Worm (Caenorhabditis elegans): ENCODE data around the gene fut-6.
"Not testable (repeated sequence)": the region's sequence is repeated elsewhere in the genome, so short reads cannot be mapped to it uniquely, and the experiment has no call there.

fut-6 gene

DNA sequence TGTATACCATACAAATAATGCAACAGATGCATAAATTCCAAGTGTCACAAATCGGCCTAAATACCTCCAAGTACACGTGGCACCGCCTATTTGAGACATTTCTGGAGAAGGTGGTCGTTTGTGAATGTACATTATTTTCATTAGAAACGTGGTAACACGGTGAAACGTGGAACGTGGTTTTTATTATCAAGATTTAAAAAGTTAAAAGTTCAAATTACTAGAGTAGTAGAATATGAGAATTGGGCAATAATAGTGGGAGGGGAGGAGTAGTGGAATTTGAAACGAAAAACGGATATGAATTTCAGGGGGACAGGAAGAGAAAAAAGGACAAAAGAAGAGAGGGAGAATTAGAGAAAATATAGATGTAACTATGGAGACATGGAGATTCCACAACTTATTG, at the start of gene fut-6:
TSS of gene fut-6 (minus strand) at position 101 of the 400 bp plus-strand sequence.
- TF ChIP-seq mbf-1 (tag; optimal IDR thresholded peaks at IDR 0.05) (no peak), lin-39 (tag; optimal IDR thresholded peaks at IDR 0.05) (no peak), F13H6.1 (tag; optimal IDR thresholded peaks at IDR 0.05) (no peak), ztf-1 (GFP tag; conservative IDR thresholded peaks at IDR 0.05) (no peak), lsy-2 (tag; optimal IDR thresholded peaks at IDR 0.05) (no peak), ztf-11 (tag; optimal IDR thresholded peaks at IDR 0.05) (no peak), unc-62 (GFP tag; optimal IDR thresholded peaks at IDR 0.05) (no peak), nhr-23 (tag; optimal IDR thresholded peaks at IDR 0.05) (no peak), mdl-1 (tag; optimal IDR thresholded peaks at IDR 0.05) (no peak), nhr-129 (tag; optimal IDR thresholded peaks at IDR 0.05) (no peak), ama-1 (optimal IDR thresholded peaks at IDR 0.05) (no peak)

DNA sequence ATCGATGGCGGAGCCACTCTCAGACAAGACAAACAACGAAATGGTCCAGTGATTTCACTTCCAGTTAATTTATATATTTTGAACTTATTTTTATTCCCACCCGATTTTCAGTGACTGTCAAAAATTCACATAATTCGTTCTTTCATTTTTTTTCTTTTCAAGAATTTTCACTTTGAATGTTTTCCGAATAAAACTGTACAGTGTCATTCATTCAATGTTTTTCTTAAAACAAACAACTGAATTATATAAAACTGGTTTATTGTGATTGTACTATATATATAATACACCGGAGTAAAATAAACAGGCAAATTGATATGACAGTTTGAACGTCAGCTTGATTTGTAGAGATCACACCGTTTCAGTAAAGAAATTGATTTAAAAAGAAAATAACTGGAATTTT, 47.3 kb upstream of the fut-6 start:
- TF ChIP-seq unc-55 (GFP tag; optimal IDR thresholded peaks at IDR 0.05) (no peak), elt-3 (tag; optimal IDR thresholded peaks at IDR 0.05) (no peak), sma-3 (GFP tag; optimal IDR thresholded peaks at IDR 0.05) (no peak), nhr-6 (tag; optimal IDR thresholded peaks at IDR 0.05) (no peak), ceh-82 (tag; optimal IDR thresholded peaks at IDR 0.05) (no peak), ZK546.5 (tag; optimal IDR thresholded peaks at IDR 0.05) (no peak), nhr-129 (tag; optimal IDR thresholded peaks at IDR 0.05) (no peak)

DNA sequence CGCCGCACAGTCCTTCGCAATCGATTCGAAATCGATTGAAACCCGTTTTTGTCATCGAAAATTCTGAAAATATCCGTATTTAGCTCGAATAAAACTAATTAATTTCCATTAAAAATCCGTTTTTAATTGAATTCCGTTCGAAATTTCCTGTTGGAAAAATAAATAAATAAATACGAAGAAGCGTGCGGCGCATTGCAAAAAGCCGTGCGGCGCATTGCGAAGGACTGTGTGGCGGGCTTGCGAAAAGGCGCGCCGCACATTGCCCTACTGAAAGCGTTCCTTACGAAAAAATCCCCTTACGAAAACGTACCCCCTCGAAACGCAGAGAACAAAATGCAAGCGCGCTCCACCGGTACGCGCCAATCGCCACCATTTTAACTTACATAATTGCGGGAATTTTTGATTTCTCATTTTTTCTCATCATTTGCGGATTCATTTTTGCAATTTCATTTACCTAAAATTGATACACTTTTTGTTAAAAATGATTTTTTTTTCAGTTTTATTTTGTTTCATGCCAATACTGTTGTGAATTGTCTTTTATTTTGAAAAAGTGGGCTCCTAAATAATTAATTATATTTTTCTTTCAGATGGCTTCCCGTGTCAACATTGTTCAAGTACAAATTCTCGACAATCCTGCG, 45.9 kb upstream of the fut-6 start, which contains the start of gene unc-85:
TSS of gene unc-85 (plus strand) at position 588 of the 638 bp plus-strand sequence.
- TF ChIP-seq nhr-21 (tag; optimal IDR thresholded peaks at IDR 0.05) (peak; percentile 17), gmeb-1 (tag; optimal IDR thresholded peaks at IDR 0.05) (peak; percentile 58), crh-2 (tag; optimal IDR thresholded peaks at IDR 0.05) (peak; percentile 73), unc-55 (GFP tag; optimal IDR thresholded peaks at IDR 0.05) (peak; percentile 69), sma-3 (GFP tag; optimal IDR thresholded peaks at IDR 0.05) (peak; percentile 78), nhr-6 (tag; optimal IDR thresholded peaks at IDR 0.05) (peak; percentile 22), lin-11 (tag; optimal IDR thresholded peaks at IDR 0.05) (peak; percentile 23), sma-9 (GFP tag; optimal IDR thresholded peaks at IDR 0.05) (peak; percentile 22), F13H6.1 (tag; optimal IDR thresholded peaks at IDR 0.05) (peak; percentile 80), C34F6.9 (tag; optimal IDR thresholded peaks at IDR 0.05) (peak; percentile 62), mdl-1 (tag; optimal IDR thresholded peaks at IDR 0.05) (peak in 1 of 2 experiments; percentile 44), nhr-25 (tag; optimal IDR thresholded peaks at IDR 0.05) (peak; percentile 69), lin-13 (GFP tag; optimal IDR thresholded peaks at IDR 0.05) (peak; percentile 65), nhr-129 (tag; optimal IDR thresholded peaks at IDR 0.05) (peak; percentile 71), lsy-2 (tag; optimal IDR thresholded peaks at IDR 0.05) (peak; percentile 66 to 89)
- not testable (repeated sequence) for TF ChIP-seq sma-9 (tag; optimal IDR thresholded peaks at IDR 0.05)

DNA sequence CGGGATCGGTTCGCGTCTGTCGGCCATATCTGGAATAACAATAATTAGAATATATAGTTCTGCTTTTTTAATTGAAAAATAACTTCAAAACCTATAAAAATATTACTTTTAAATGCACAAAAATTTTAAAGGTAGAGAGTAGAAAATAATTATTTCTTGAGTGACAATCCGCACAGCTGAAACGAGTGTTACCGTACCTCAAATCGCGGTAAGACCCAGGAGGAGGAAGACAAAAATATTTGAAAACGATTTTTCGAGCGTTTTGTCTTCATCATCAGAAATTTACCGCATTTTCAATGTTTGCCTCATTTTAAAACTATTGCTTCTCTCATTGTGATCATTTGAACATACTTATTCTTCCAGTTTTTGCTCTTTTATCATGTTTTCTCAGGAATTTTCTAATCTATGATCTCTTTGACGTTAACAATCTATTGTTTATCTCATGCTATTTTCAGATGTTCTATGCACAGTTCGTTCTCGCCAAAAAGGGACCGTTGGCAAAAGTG, 42.6 kb upstream of the fut-6 start, which contains the start of the genes rpn-5 and scc-1:
TSS of gene rpn-5 (minus strand) at position 162 of the 506 bp plus-strand sequence.
TSS of gene scc-1 (plus strand) at position 456 of the 506 bp plus-strand sequence.
- TF ChIP-seq unc-62 (GFP tag; optimal IDR thresholded peaks at IDR 0.05) = no peak
- no peak for TF ChIP-seq unc-39 (tag; optimal IDR thresholded peaks at IDR 0.05)
- no peak for TF ChIP-seq ztf-1 (GFP tag; conservative IDR thresholded peaks at IDR 0.05)
- TF ChIP-seq ceh-82 (tag; optimal IDR thresholded peaks at IDR 0.05) = no peak
- peak; percentile 98 for TF ChIP-seq skn-1 (tag; optimal IDR thresholded peaks at IDR 0.05)
- TF ChIP-seq peb-1 (tag; optimal IDR thresholded peaks at IDR 0.05) = no peak
- no peak for TF ChIP-seq mdl-1 (tag; optimal IDR thresholded peaks at IDR 0.05)
- no peak for TF ChIP-seq nhr-237 (tag; optimal IDR thresholded peaks at IDR 0.05)
- TF ChIP-seq F13H6.1 (tag; optimal IDR thresholded peaks at IDR 0.05) = peak; percentile 25
- no peak for TF ChIP-seq elt-3 (tag; optimal IDR thresholded peaks at IDR 0.05)
- peak; percentile 43 for TF ChIP-seq fos-1 (tag; optimal IDR thresholded peaks at IDR 0.05)
- TF ChIP-seq mbf-1 (tag; optimal IDR thresholded peaks at IDR 0.05) = no peak
- no peak for TF ChIP-seq zag-1 (tag; optimal IDR thresholded peaks at IDR 0.05)
- TF ChIP-seq Y55F3AM.14 (GFP tag; optimal IDR thresholded peaks at IDR 0.05) = no peak
- TF ChIP-seq dmd-4 (tag; optimal IDR thresholded peaks at IDR 0.05) = no peak
- no peak for TF ChIP-seq nhr-23 (tag; optimal IDR thresholded peaks at IDR 0.05)
- TF ChIP-seq nhr-25 (tag; optimal IDR thresholded peaks at IDR 0.05) = peak; percentile 67
- peak; percentile 55 for TF ChIP-seq mab-5 (tag; optimal IDR thresholded peaks at IDR 0.05)
- peak; percentile 4 for TF ChIP-seq sem-4 (tag; optimal IDR thresholded peaks at IDR 0.05)
- TF ChIP-seq lin-13 (GFP tag; optimal IDR thresholded peaks at IDR 0.05) = peak; percentile 79
- TF ChIP-seq R02D3.7 (tag; optimal IDR thresholded peaks at IDR 0.05) = peak; percentile 20
- peak; percentile 48 for TF ChIP-seq ZK546.5 (tag; optimal IDR thresholded peaks at IDR 0.05)
- TF ChIP-seq lsy-2 (tag; optimal IDR thresholded peaks at IDR 0.05) = peak; percentile 98 to 99
- no peak for TF ChIP-seq lin-39 (tag; optimal IDR thresholded peaks at IDR 0.05)
- TF ChIP-seq nhr-6 (tag; optimal IDR thresholded peaks at IDR 0.05) = no peak
- TF ChIP-seq snpc-4 (tag; optimal IDR thresholded peaks at IDR 0.05) = peak; percentile 47
- TF ChIP-seq nhr-21 (tag; optimal IDR thresholded peaks at IDR 0.05) = peak; percentile 70
- peak; percentile 95 for TF ChIP-seq unc-55 (GFP tag; optimal IDR thresholded peaks at IDR 0.05)
- peak; percentile 33 for TF ChIP-seq egl-27 (tag; optimal IDR thresholded peaks at IDR 0.05)
- TF ChIP-seq lin-11 (tag; optimal IDR thresholded peaks at IDR 0.05) = peak; percentile 53
- TF ChIP-seq blmp-1 (tag; optimal IDR thresholded peaks at IDR 0.05; ENCODE audit: insufficient read depth) = peak; percentile 38
- no peak for TF ChIP-seq nhr-12 (tag; optimal IDR thresholded peaks at IDR 0.05)
- TF ChIP-seq sma-9 (GFP tag; optimal IDR thresholded peaks at IDR 0.05) = peak; percentile 71
- TF ChIP-seq sma-9 (tag; optimal IDR thresholded peaks at IDR 0.05) = no peak
- no peak for TF ChIP-seq alr-1 (tag; optimal IDR thresholded peaks at IDR 0.05)
- TF ChIP-seq elt-1 (tag; optimal IDR thresholded peaks at IDR 0.05) = no peak
